Worm (Caenorhabditis elegans): Measurements from ENCODE around the gene clh-6.

The clh-6 gene

DNA sequence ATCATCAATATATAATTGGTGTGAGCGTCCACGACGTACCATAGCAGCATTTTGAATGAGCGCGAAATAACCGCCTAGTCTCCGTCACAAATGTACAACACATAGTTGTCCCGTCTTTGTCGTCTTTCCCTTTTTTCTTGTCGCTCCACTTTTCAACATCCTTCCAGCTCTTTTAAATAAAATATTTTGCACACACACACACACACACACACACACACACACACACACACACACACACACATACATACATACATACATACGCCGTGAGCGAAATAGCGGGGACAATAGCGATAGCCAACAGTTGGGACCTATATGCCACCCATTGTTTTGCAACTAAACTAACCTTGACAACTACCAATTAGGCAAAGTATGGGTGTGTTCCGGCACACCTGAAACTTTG, 24.9 kb downstream of the clh-6 start:
- TF ChIP-seq snpc-4 (tag; optimal IDR thresholded peaks at IDR 0.05): no peak
- TF ChIP-seq nhr-25 (tag; optimal IDR thresholded peaks at IDR 0.05): no peak
- peak; percentile 11 for TF ChIP-seq nhr-129 (tag; optimal IDR thresholded peaks at IDR 0.05)
- TF ChIP-seq nhr-23 (tag; optimal IDR thresholded peaks at IDR 0.05): no peak
- TF ChIP-seq unc-55 (GFP tag; optimal IDR thresholded peaks at IDR 0.05): peak; percentile 59
- TF ChIP-seq Y55F3AM.14 (GFP tag; optimal IDR thresholded peaks at IDR 0.05): peak; percentile 2
- no peak for TF ChIP-seq elt-3 (tag; optimal IDR thresholded peaks at IDR 0.05)
- TF ChIP-seq zag-1 (tag; optimal IDR thresholded peaks at IDR 0.05): no peak

DNA sequence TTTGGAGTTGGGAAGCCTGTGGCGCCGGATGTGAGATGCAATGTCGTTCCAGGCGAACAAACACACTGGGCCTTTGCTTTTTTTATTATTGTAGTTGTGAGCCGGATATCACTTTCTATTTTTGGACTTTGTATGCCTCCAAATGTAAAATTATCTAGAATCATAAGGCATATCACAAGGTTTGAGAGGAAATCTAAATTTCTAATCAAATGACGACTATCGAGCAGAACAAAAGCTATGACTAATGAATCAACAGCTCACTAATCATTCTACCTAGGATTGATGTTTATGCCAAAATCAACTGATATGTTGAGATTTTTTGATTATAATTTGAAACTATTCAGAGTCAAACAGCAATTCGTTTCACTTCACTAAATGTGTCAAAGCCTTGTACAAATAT, 25.3 kb downstream of the clh-6 start:
- TF ChIP-seq crh-2 (tag; optimal IDR thresholded peaks at IDR 0.05) (no peak), alr-1 (tag; optimal IDR thresholded peaks at IDR 0.05) (no peak), blmp-1 (tag; optimal IDR thresholded peaks at IDR 0.05; ENCODE audit: insufficient read depth) (no peak), ztf-4 (tag; optimal IDR thresholded peaks at IDR 0.05) (peak; percentile 4), nhr-25 (tag; optimal IDR thresholded peaks at IDR 0.05) (no peak)

DNA sequence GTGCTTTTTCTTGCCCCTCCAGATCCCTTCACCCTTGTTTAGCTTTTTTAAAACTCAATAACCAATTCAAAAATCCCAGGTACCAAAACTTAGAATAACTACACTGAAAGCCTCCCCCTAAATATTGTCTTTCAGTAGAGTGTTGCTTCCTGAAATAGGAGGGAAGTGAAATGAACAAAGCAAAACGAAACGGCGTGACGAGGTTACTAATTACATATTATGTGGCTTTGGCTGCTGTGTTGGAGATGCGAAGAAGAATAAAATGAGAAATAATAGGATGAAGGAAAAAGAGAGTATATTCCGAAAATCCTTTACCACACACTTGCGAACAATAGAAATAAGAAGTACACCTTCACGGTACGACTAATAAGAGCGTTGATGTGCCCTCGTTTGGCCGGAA, 27.0 kb downstream of the clh-6 start:
- no peak for TF ChIP-seq ceh-16 (tag; optimal IDR thresholded peaks at IDR 0.05)
- no peak for TF ChIP-seq lsy-2 (tag; optimal IDR thresholded peaks at IDR 0.05)

DNA sequence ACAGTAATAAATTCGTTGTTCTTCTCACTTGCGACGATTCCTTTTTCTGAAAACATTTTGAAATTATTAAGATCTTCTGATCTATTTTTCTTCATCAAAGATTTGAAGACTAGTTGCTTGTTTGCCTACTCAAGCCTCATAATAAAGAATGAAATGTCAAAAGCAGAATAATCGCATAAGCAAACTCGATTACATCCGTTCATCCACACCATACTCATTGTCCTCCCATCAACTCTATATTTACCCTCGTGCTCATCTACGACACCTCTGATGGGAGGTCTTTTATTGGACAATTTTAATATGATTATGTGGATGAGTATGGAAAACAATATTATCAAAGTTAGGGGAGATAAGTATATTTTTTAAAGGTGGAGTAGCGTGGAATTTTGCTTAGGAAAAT, 29.3 kb downstream of the clh-6 start:
- TF ChIP-seq lin-39 (tag; optimal IDR thresholded peaks at IDR 0.05) (no peak), sma-9 (GFP tag; optimal IDR thresholded peaks at IDR 0.05) (no peak), sma-9 (tag; optimal IDR thresholded peaks at IDR 0.05) (no peak), mab-5 (tag; optimal IDR thresholded peaks at IDR 0.05) (no peak), crh-2 (tag; optimal IDR thresholded peaks at IDR 0.05) (no peak), ztf-1 (GFP tag; conservative IDR thresholded peaks at IDR 0.05) (no peak), nhr-11 (tag; optimal IDR thresholded peaks at IDR 0.05) (no peak), elt-3 (tag; optimal IDR thresholded peaks at IDR 0.05) (no peak), skn-1 (tag; optimal IDR thresholded peaks at IDR 0.05) (no peak), ceh-82 (tag; optimal IDR thresholded peaks at IDR 0.05) (no peak), nhr-25 (tag; optimal IDR thresholded peaks at IDR 0.05) (no peak), unc-39 (tag; optimal IDR thresholded peaks at IDR 0.05) (no peak), C34F6.9 (tag; optimal IDR thresholded peaks at IDR 0.05) (no peak), dmd-4 (tag; optimal IDR thresholded peaks at IDR 0.05) (no peak), blmp-1 (tag; optimal IDR thresholded peaks at IDR 0.05; ENCODE audit: insufficient read depth) (no peak), nhr-10 (tag; optimal IDR thresholded peaks at IDR 0.05) (no peak), nhr-77 (tag; optimal IDR thresholded peaks at IDR 0.05) (no peak)

DNA sequence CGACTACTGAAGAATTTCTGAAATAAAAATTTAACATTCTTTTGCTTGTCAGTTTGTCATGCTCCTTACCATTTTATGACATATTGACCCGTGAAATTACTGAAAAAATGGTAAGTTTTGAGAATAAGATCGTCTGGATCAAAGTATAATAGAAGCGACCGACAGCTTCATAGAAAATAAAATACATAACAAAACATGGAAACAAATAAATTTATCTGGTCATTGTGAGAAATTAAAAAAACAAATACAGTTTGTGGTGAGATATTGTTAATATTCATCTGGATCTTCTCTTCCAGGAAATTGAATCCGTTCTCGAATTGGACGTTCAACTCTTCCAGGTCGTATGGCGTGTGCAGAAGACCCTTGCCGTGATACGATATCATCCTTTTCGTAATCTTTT, 31.1 kb downstream of the clh-6 start, which contains the start of gene pkc-1:
Gene pkc-1 (minus strand): TSS at position 101 of the 400 bp plus-strand sequence.
- TF ChIP-seq nhr-11 (tag; optimal IDR thresholded peaks at IDR 0.05) (no peak), snpc-4 (tag; optimal IDR thresholded peaks at IDR 0.05) (no peak), elt-1 (tag; optimal IDR thresholded peaks at IDR 0.05) (no peak), Y55F3AM.14 (GFP tag; optimal IDR thresholded peaks at IDR 0.05) (no peak), ceh-16 (tag; optimal IDR thresholded peaks at IDR 0.05) (no peak), ztf-1 (GFP tag; conservative IDR thresholded peaks at IDR 0.05) (no peak), F13H6.1 (tag; optimal IDR thresholded peaks at IDR 0.05) (no peak), ztf-11 (tag; optimal IDR thresholded peaks at IDR 0.05) (no peak), lin-13 (GFP tag; optimal IDR thresholded peaks at IDR 0.05) (no peak), nhr-23 (tag; optimal IDR thresholded peaks at IDR 0.05) (no peak), mbf-1 (tag; optimal IDR thresholded peaks at IDR 0.05) (no peak), unc-55 (GFP tag; optimal IDR thresholded peaks at IDR 0.05) (no peak), sma-3 (GFP tag; optimal IDR thresholded peaks at IDR 0.05) (no peak), peb-1 (tag; optimal IDR thresholded peaks at IDR 0.05) (no peak), lin-11 (tag; optimal IDR thresholded peaks at IDR 0.05) (no peak), sma-9 (GFP tag; optimal IDR thresholded peaks at IDR 0.05) (no peak), sma-9 (tag; optimal IDR thresholded peaks at IDR 0.05) (no peak), nhr-10 (tag; optimal IDR thresholded peaks at IDR 0.05) (no peak), unc-62 (GFP tag; optimal IDR thresholded peaks at IDR 0.05) (no peak)
